Worm (Caenorhabditis elegans) whole organism, L1 larva: Measurements from ENCODE around the gene K07C5.2.

Source experiments
- C34B4.2 ChIP-seq: sonication (generic microtip); optimal IDR thresholded peaks from 2 replicates; lab custom pipeline; 2017; ENCODE audit warnings: mild to moderate bottlenecking, missing genetic modification characterization, missing compliant biosample characterization
- F16B12.6 ChIP-seq: fragments of 150-350 bp; optimal IDR thresholded peaks from 2 replicates; lab custom pipeline; 2014; ENCODE audit warnings: missing biosample characterization, missing genetic modification characterization
- Y116A8C.19 ChIP-seq: sonication (generic microtip); optimal IDR thresholded peaks from 2 replicates; lab custom pipeline; 2016; ENCODE audit warnings: missing compliant biosample characterization, missing genetic modification characterization, borderline replicate concordance
- aha-1 ChIP-seq: fragments of 150-350 bp; optimal IDR thresholded peaks from 2 replicates; lab custom pipeline; 2014; ENCODE audit warnings: missing biosample characterization, missing genetic modification characterization
- alr-1 ChIP-seq: fragments of 200-800 bp; sonication (Bioruptor generic); optimal IDR thresholded peaks from 2 replicates; lab custom pipeline; 2018; ENCODE audit warnings: borderline replicate concordance, mild to moderate bottlenecking, missing genetic modification characterization, missing compliant biosample characterization
- aly-2 ChIP-seq: fragments of 150-350 bp; optimal IDR thresholded peaks from 2 replicates; lab custom pipeline; 2014; ENCODE audit warnings: missing biosample characterization, missing genetic modification characterization
- ama-1 ChIP-seq: fragments of 150-350 bp; optimal IDR thresholded peaks from 2 replicates; lab custom pipeline; 2014
- blmp-1 ChIP-seq: fragments of 150-350 bp; optimal IDR thresholded peaks from 2 replicates; lab custom pipeline; 2014; ENCODE audit warnings: missing biosample characterization, missing genetic modification characterization
- ceh-63 ChIP-seq: fragments of 200-800 bp; sonication (Bioruptor generic); optimal IDR thresholded peaks from 2 replicates; lab custom pipeline; 2018; ENCODE audit warnings: mild to moderate bottlenecking, missing genetic modification characterization, missing compliant biosample characterization
- ceh-8 ChIP-seq: fragments of 200-800 bp; sonication (Bioruptor generic); optimal IDR thresholded peaks from 2 replicates; lab custom pipeline; 2018; ENCODE audit warnings: mild to moderate bottlenecking, missing genetic modification characterization, moderate library complexity, missing compliant biosample characterization
- ceh-88 ChIP-seq: fragments of 200-800 bp; sonication (Bioruptor generic); IDR thresholded peaks from 2 replicates; pipeline ENCODE4 v1.3.6; 2022; ENCODE audit warnings: missing genetic modification characterization, missing compliant biosample characterization
- ceh-90 ChIP-seq: sonication (generic microtip); optimal IDR thresholded peaks from 2 replicates; lab custom pipeline; 2016; ENCODE audit warnings: missing genetic modification characterization, missing compliant biosample characterization
- dsc-1 ChIP-seq: sonication (generic microtip); optimal IDR thresholded peaks from 2 replicates; lab custom pipeline; 2016; ENCODE audit warnings: mild to moderate bottlenecking, missing genetic modification characterization, missing compliant biosample characterization
- efl-1 ChIP-seq, 4 experiments: fragments of 150-350 bp; optimal IDR thresholded peaks in 3 of 4; peaks in 1 of 4; 1 replicate in 1 of 4; 2 replicates in 3 of 4; lab custom pipeline; 2014; ENCODE audit warnings: missing biosample characterization in 2 of 4, missing genetic modification characterization in 2 of 4, missing genetic modification reagents in 2 of 4
- efl-3 ChIP-seq: fragments of 200-800 bp; sonication (Bioruptor generic); optimal IDR thresholded peaks from 2 replicates; lab custom pipeline; 2018; ENCODE audit warnings: mild to moderate bottlenecking, missing genetic modification characterization, missing compliant biosample characterization
- egl-13 ChIP-seq: sonication (generic microtip); optimal IDR thresholded peaks from 2 replicates; lab custom pipeline; 2016; ENCODE audit warnings: missing genotype, missing genetic modification reagents, missing genetic modification characterization, missing compliant biosample characterization
- elt-2 ChIP-seq: sonication (generic microtip); optimal IDR thresholded peaks from 2 replicates; lab custom pipeline; 2016; ENCODE audit warnings: missing genetic modification characterization, mild to moderate bottlenecking, inconsistent platforms, missing compliant biosample characterization, missing genetic modification reagents
- elt-3 ChIP-seq, 6 experiments: fragments of 150-350 bp in 1 of 6; sonication (generic microtip); optimal IDR thresholded peaks; 2 replicates each; lab custom pipeline; 2017 to 2018; ENCODE audit warnings: missing biosample characterization in 6 of 6, missing genetic modification characterization in 6 of 6, inconsistent platforms in 1 of 6
- ets-5 ChIP-seq: fragments of 200-800 bp; sonication (Bioruptor generic); IDR thresholded peaks from 2 replicates; pipeline ENCODE4 v1.3.6; 2022; ENCODE audit warnings: missing genetic modification characterization, missing compliant biosample characterization
- fkh-10 ChIP-seq: sonication (generic microtip); optimal IDR thresholded peaks from 2 replicates; lab custom pipeline; 2017; ENCODE audit warnings: missing biosample characterization, missing genetic modification reagents, missing genetic modification characterization
- fkh-8 ChIP-seq: sonication (generic microtip); optimal IDR thresholded peaks from 2 replicates; lab custom pipeline; 2016; ENCODE audit warnings: mild to moderate bottlenecking, missing genetic modification characterization, missing compliant biosample characterization
- grh-1 ChIP-seq: fragments of 200-800 bp; sonication (Bioruptor generic); IDR thresholded peaks from 2 replicates; pipeline ENCODE4 v1.3.6; 2022; ENCODE audit warnings: missing genetic modification reagents, missing genetic modification characterization, missing compliant biosample characterization
- hlh-4 ChIP-seq: sonication (generic microtip); optimal IDR thresholded peaks from 2 replicates; lab custom pipeline; 2016; ENCODE audit warnings: mild to moderate bottlenecking, missing genetic modification characterization, missing compliant biosample characterization
- jun-1 ChIP-seq: fragments of 150-350 bp; optimal IDR thresholded peaks from 2 replicates; lab custom pipeline; 2014; ENCODE audit warnings: missing biosample characterization, missing genetic modification reagents, missing genetic modification characterization
- lin-13 ChIP-seq: fragments of 150-350 bp; optimal IDR thresholded peaks from 2 replicates; lab custom pipeline; 2014; ENCODE audit warnings: missing biosample characterization, missing genetic modification reagents, missing genetic modification characterization
- lin-15B ChIP-seq: fragments of 150-350 bp; sonication (generic microtip); optimal IDR thresholded peaks from 3 replicates; lab custom pipeline; 2014; ENCODE audit warnings: missing biosample characterization, missing genetic modification characterization
- mdl-1 ChIP-seq, 2 experiments: fragments of 150-350 bp; optimal IDR thresholded peaks; 2 replicates each; lab custom pipeline; 2014 to 2017; ENCODE audit warnings: missing biosample characterization in 2 of 2, missing genetic modification characterization in 2 of 2, inconsistent platforms in 1 of 2
- mef-2 ChIP-seq: fragments of 150-350 bp; optimal IDR thresholded peaks from 2 replicates; lab custom pipeline; 2014; ENCODE audit warnings: missing biosample characterization, missing genetic modification characterization
- mep-1 ChIP-seq: fragments of 150-350 bp; optimal IDR thresholded peaks from 2 replicates; lab custom pipeline; 2014; ENCODE audit warnings: missing biosample characterization, missing genetic modification characterization
- nhr-11 ChIP-seq: fragments of 150-350 bp; optimal IDR thresholded peaks from 2 replicates; lab custom pipeline; 2014; ENCODE audit warnings: missing biosample characterization, missing genetic modification characterization
- nhr-20 ChIP-seq: sonication (generic microtip); optimal IDR thresholded peaks from 2 replicates; lab custom pipeline; 2016; ENCODE audit warnings: mild to moderate bottlenecking, missing genetic modification characterization, missing compliant biosample characterization
- nhr-237 ChIP-seq: fragments of 150-350 bp; optimal IDR thresholded peaks from 2 replicates; lab custom pipeline; 2014; ENCODE audit warnings: missing biosample characterization, missing genetic modification characterization
- nhr-47 ChIP-seq: sonication (generic microtip); optimal IDR thresholded peaks from 2 replicates; lab custom pipeline; 2016; ENCODE audit warnings: mild to moderate bottlenecking, missing genetic modification characterization, moderate library complexity, missing compliant biosample characterization
- nhr-84 ChIP-seq: sonication (generic microtip); optimal IDR thresholded peaks from 2 replicates; lab custom pipeline; 2017; ENCODE audit warnings: missing biosample characterization, missing genetic modification characterization
- nhr-85 ChIP-seq: sonication (generic microtip); peaks from one replicate; lab custom pipeline; 2016; ENCODE audit warnings: missing genetic modification characterization, inconsistent platforms, missing compliant biosample characterization
- nhr-90 ChIP-seq: sonication (generic microtip); optimal IDR thresholded peaks from 2 replicates; lab custom pipeline; 2016; ENCODE audit warnings: mild to moderate bottlenecking, missing genetic modification characterization, missing compliant biosample characterization; ENCODE audit not compliant: poor library complexity
- pag-3 ChIP-seq: sonication (generic microtip); optimal IDR thresholded peaks from 2 replicates; lab custom pipeline; 2017; ENCODE audit warnings: missing genetic modification characterization, mild to moderate bottlenecking, missing compliant biosample characterization, antibody characterized with exemption, borderline replicate concordance; ENCODE audit not compliant: insufficient read depth
- pax-3 ChIP-seq: fragments of 200-800 bp; sonication (Bioruptor generic); optimal IDR thresholded peaks from 2 replicates; lab custom pipeline; 2018; ENCODE audit warnings: mild to moderate bottlenecking, missing genetic modification characterization, moderate library complexity, missing compliant biosample characterization
- pqm-1 ChIP-seq: sonication (generic microtip); optimal IDR thresholded peaks from 3 replicates; lab custom pipeline; 2017; ENCODE audit warnings: missing biosample characterization, missing genetic modification characterization
- rnt-1 ChIP-seq: sonication (generic microtip); optimal IDR thresholded peaks from 2 replicates; lab custom pipeline; 2016; ENCODE audit warnings: mild to moderate bottlenecking, missing genetic modification characterization, moderate library complexity, missing compliant biosample characterization
- snpc-4 ChIP-seq: fragments of 150-350 bp; optimal IDR thresholded peaks from 2 replicates; lab custom pipeline; 2014; ENCODE audit warnings: missing biosample characterization, missing genetic modification characterization
- sptf-1 ChIP-seq: fragments of 150-350 bp; optimal IDR thresholded peaks from 2 replicates; lab custom pipeline; 2014; ENCODE audit warnings: missing biosample characterization, missing genetic modification characterization
- sup-37 ChIP-seq: fragments of 200-800 bp; sonication (Bioruptor generic); optimal IDR thresholded peaks from 2 replicates; lab custom pipeline; 2018; ENCODE audit warnings: mild to moderate bottlenecking, missing genetic modification characterization, missing compliant biosample characterization
- tlp-1 ChIP-seq: fragments of 150-350 bp; optimal IDR thresholded peaks from 2 replicates; lab custom pipeline; 2014; ENCODE audit warnings: missing biosample characterization, missing genetic modification characterization
- unc-30 ChIP-seq: sonication (generic microtip); optimal IDR thresholded peaks from 2 replicates; lab custom pipeline; 2017; ENCODE audit warnings: missing biosample characterization, missing genetic modification characterization
- unc-62 ChIP-seq: fragments of 150-350 bp; optimal IDR thresholded peaks from 2 replicates; lab custom pipeline; 2014; ENCODE audit warnings: missing biosample characterization, missing genetic modification reagents, missing genetic modification characterization
- unc-86 ChIP-seq: sonication (generic microtip); optimal IDR thresholded peaks from 2 replicates; lab custom pipeline; 2016; ENCODE audit warnings: missing genetic modification characterization, missing compliant biosample characterization
- unc-98 ChIP-seq: fragments of 200-800 bp; sonication (Bioruptor generic); IDR thresholded peaks from 2 replicates; pipeline ENCODE4 v1.3.6; 2022; ENCODE audit warnings: missing genetic modification characterization, missing compliant biosample characterization
- zag-1 ChIP-seq: fragments of 150-350 bp; optimal IDR thresholded peaks from 2 replicates; lab custom pipeline; 2014; ENCODE audit warnings: missing biosample characterization, missing genetic modification characterization
- ztf-11 ChIP-seq, 2 experiments: sonication (generic microtip); optimal IDR thresholded peaks; 2 replicates each; lab custom pipeline; 2016 to 2017; ENCODE audit warnings: missing genetic modification characterization in 2 of 2, missing biosample characterization in 1 of 2, missing compliant biosample characterization in 1 of 2

The K07C5.2 gene

DNA sequence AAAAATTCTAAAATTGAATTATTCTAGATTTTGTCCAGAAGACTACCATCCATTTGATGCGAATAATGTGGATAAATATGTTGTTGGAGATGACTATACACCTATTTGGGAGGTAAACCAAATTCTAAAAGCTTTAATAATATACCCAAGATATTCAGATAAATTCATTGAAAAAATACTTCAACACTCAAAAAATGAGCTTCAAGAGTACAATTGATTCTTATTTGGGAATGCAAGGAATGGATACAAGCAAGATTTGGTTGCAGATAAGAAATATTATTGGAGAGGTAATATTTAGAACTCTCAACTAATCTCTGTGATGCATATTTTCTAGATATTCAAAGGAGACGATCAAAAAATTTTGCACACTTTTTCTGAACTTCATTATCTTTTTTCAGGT is 20.9 kb downstream of the K07C5.2 start:
- TF ChIP-seq F16B12.6 (no peak), lin-15B (tag; lab: Kevin White, UChicago) (no peak), nhr-11 (tag; lab: Kevin White, UChicago) (no peak), dsc-1 (tag; lab: Kevin White, UChicago) (no peak), ets-5 (no peak), ceh-63 (GFP tag; lab: Kevin White, UChicago) (no peak), sup-37 (GFP tag; lab: Kevin White, UChicago) (no peak), mep-1 (no peak), rnt-1 (tag; lab: Kevin White, UChicago) (no peak)
- TF ChIP-seq, all 84 proteins: peak for 0

DNA sequence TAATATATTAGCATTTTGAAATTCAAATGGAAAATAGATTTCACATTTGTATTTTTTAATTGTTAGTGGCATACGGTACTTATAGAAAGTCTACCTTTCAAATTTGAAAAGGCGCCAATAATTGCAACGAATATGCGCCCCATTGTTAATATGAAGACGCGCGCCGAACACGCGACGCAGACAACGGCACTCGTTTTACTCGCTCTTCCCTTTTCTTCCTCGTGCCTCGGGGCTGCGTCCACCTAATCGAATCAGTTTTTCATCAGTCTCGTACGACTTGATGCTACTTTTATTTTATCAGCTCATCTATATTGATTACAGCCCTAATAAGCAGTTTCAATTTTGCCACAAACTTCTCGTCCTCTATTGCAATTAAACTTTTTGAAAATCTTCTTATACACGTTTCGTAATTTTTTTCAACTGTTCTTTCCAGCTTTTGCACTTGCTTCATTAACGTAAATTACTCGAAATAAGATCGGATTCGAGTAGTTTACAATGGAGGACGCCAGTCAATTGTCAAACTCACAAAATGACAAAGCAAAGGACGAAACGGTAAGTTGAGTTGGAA is 22.6 kb downstream of the K07C5.2 start, which contains the start of gene cash-1:
Gene cash-1 (plus strand): TSS at position 432 of the 568 bp plus-strand sequence.
- TF ChIP-seq elt-3 (tag; optimal IDR thresholded peaks at IDR 0.05; lab: Kevin White, UChicago), result peak in 1 of 6 experiments; percentile 45
- TF ChIP-seq pag-3 (tag; lab: Kevin White, UChicago), result no peak
- peak; percentile 73 for TF ChIP-seq nhr-20 (tag; lab: Kevin White, UChicago)
- TF ChIP-seq lin-13, result peak; percentile 52
- no peak for TF ChIP-seq unc-86
- TF ChIP-seq zag-1 (tag; lab: Kevin White, UChicago), result no peak
- peak; percentile 68 for TF ChIP-seq rnt-1 (tag; lab: Kevin White, UChicago)
- TF ChIP-seq fkh-10 (GFP tag; lab: Kevin White, UChicago), result peak; percentile 36
- TF ChIP-seq efl-3 (GFP tag; lab: Kevin White, UChicago), result no peak
- TF ChIP-seq ama-1, result no peak
- no peak for TF ChIP-seq alr-1 (tag; lab: Kevin White, UChicago)
- peak; percentile 11 for TF ChIP-seq pax-3 (tag; lab: Kevin White, UChicago)
- TF ChIP-seq fkh-8, result peak; percentile 71
- TF ChIP-seq aha-1 (tag; lab: Kevin White, UChicago), result no peak
- TF ChIP-seq snpc-4 (tag; lab: Kevin White, UChicago), result peak; percentile 55
- TF ChIP-seq tlp-1, result no peak
- TF ChIP-seq nhr-90 (tag; lab: Kevin White, UChicago), result peak; percentile 60
- peak; percentile 73 for TF ChIP-seq nhr-47 (tag; lab: Kevin White, UChicago)
- no peak for TF ChIP-seq grh-1 (GFP tag; lab: Robert Waterston, UW)
- no peak for TF ChIP-seq unc-62 (GFP tag; lab: Kevin White, UChicago)
- peak in 1 of 2 experiments; percentile 82 for TF ChIP-seq mdl-1 (tag; optimal IDR thresholded peaks at IDR 0.05; lab: Kevin White, UChicago)
- TF ChIP-seq blmp-1 (tag; lab: Kevin White, UChicago), result peak; percentile 74
- peak; percentile 12 for TF ChIP-seq dsc-1 (tag; lab: Kevin White, UChicago)
- TF ChIP-seq C34B4.2, result no peak
- TF ChIP-seq jun-1, result no peak
- peak; percentile 43 for TF ChIP-seq elt-2 (tag; lab: Kevin White, UChicago)
- TF ChIP-seq efl-1 (optimal IDR thresholded peaks at IDR 0.05; lab: Kevin White, UChicago), result peak; percentile 72 to 84
- peak; percentile 87 to 98 for TF ChIP-seq efl-1 (GFP tag; optimal IDR thresholded peaks at IDR 0.05 in 1 of 2; lab: Kevin White, UChicago)
- no peak; the same call in 1 of the 2 replicates for TF ChIP-seq ceh-88 (GFP tag; lab: Robert Waterston, UW)
- TF ChIP-seq mef-2, result no peak
- no peak for TF ChIP-seq nhr-84 (tag; lab: Kevin White, UChicago)
- no peak for TF ChIP-seq nhr-237 (tag; lab: Kevin White, UChicago)
- TF ChIP-seq mep-1, result peak; percentile 71
- TF ChIP-seq hlh-4 (tag; lab: Kevin White, UChicago), result no peak
- no peak for TF ChIP-seq aly-2 (tag; lab: Kevin White, UChicago)
- TF ChIP-seq pqm-1 (tag; lab: Kevin White, UChicago), result no peak
- TF ChIP-seq ceh-63 (GFP tag; lab: Kevin White, UChicago), result no peak
- peak; percentile 42 for TF ChIP-seq nhr-85 (tag; lab: Kevin White, UChicago)
- TF ChIP-seq ceh-90, result no peak
- no peak for TF ChIP-seq ztf-11 (tag; optimal IDR thresholded peaks at IDR 0.05; lab: Kevin White, UChicago)
- TF ChIP-seq lin-15B (tag; lab: Kevin White, UChicago), result peak; percentile 85
- no peak for TF ChIP-seq unc-30 (tag; lab: Kevin White, UChicago)
- TF ChIP-seq sptf-1, result no peak
- TF ChIP-seq unc-98 (GFP tag; lab: Robert Waterston, UW), result no peak
- TF ChIP-seq egl-13 (tag; lab: Kevin White, UChicago), result peak; percentile 22
- TF ChIP-seq ceh-8 (GFP tag; lab: Kevin White, UChicago), result peak; percentile 47
- TF ChIP-seq Y116A8C.19 (tag; lab: Kevin White, UChicago), result no peak
